Worm (Caenorhabditis elegans) whole organism, L2 larva: ENCODE results near the gene mec-12.

Experiments used
- C34F6.9 ChIP-seq: fragments of 150-350 bp; optimal IDR thresholded peaks from 2 replicates; lab custom pipeline; 2014; ENCODE audit warnings: missing biosample characterization, missing genetic modification characterization
- R02D3.7 ChIP-seq: fragments of 150-350 bp; optimal IDR thresholded peaks from 2 replicates; lab custom pipeline; 2014; ENCODE audit warnings: missing biosample characterization, missing genetic modification characterization
- Y55F3AM.14 ChIP-seq: fragments of 200-800 bp; sonication (Bioruptor generic); optimal IDR thresholded peaks from 2 replicates; lab custom pipeline; 2018; ENCODE audit warnings: mild to moderate bottlenecking, missing genetic modification characterization, missing compliant biosample characterization
- alr-1 ChIP-seq: fragments of 150-350 bp; optimal IDR thresholded peaks from 2 replicates; lab custom pipeline; 2014; ENCODE audit warnings: missing biosample characterization, missing genetic modification characterization
- ama-1 ChIP-seq: fragments of 150-350 bp; optimal IDR thresholded peaks from 2 replicates; lab custom pipeline; 2018; ENCODE audit warnings: inconsistent platforms
- blmp-1 ChIP-seq: sonication (generic microtip); optimal IDR thresholded peaks from 2 replicates; lab custom pipeline; 2017; ENCODE audit warnings: missing genetic modification characterization, mild to moderate bottlenecking, missing compliant biosample characterization, antibody characterized with exemption, moderate library complexity; ENCODE audit not compliant: insufficient read depth
- ceh-16 ChIP-seq: fragments of 150-350 bp; optimal IDR thresholded peaks from 2 replicates; lab custom pipeline; 2014; ENCODE audit warnings: missing biosample characterization, missing genetic modification characterization
- ceh-82 ChIP-seq: fragments of 150-350 bp; optimal IDR thresholded peaks from 2 replicates; lab custom pipeline; 2014; ENCODE audit warnings: missing biosample characterization, missing genetic modification characterization
- dmd-4 ChIP-seq: sonication (generic microtip); optimal IDR thresholded peaks from 2 replicates; lab custom pipeline; 2017; ENCODE audit warnings: missing biosample characterization, missing genetic modification characterization
- elt-1 ChIP-seq: fragments of 150-350 bp; optimal IDR thresholded peaks from 2 replicates; lab custom pipeline; 2014; ENCODE audit warnings: missing biosample characterization, missing genetic modification characterization
- elt-3 ChIP-seq: sonication (generic microtip); optimal IDR thresholded peaks from 2 replicates; lab custom pipeline; 2017; ENCODE audit warnings: missing biosample characterization, missing genetic modification characterization
- gmeb-1 ChIP-seq: fragments of 150-350 bp; optimal IDR thresholded peaks from 2 replicates; lab custom pipeline; 2014; ENCODE audit warnings: missing biosample characterization, missing genetic modification characterization
- lin-11 ChIP-seq: fragments of 150-350 bp; sonication (generic microtip); optimal IDR thresholded peaks from 2 replicates; lab custom pipeline; 2014; ENCODE audit warnings: missing biosample characterization, missing genetic modification characterization, inconsistent platforms, mixed read lengths
- lin-13 ChIP-seq: fragments of 150-350 bp; optimal IDR thresholded peaks from 2 replicates; lab custom pipeline; 2014; ENCODE audit warnings: missing biosample characterization, missing genetic modification reagents, missing genetic modification characterization
- mab-5 ChIP-seq: fragments of 150-350 bp; optimal IDR thresholded peaks from 2 replicates; lab custom pipeline; 2014; ENCODE audit warnings: missing biosample characterization, missing genetic modification characterization
- mbf-1 ChIP-seq: sonication (generic microtip); optimal IDR thresholded peaks from 2 replicates; lab custom pipeline; 2017; ENCODE audit warnings: missing biosample characterization, missing genetic modification characterization
- mdl-1 ChIP-seq, 2 experiments: fragments of 150-350 bp in 1 of 2; sonication (generic microtip) in 1 of 2; optimal IDR thresholded peaks; 2 replicates each; lab custom pipeline; 2017; ENCODE audit warnings: missing biosample characterization in 2 of 2, missing genetic modification characterization in 2 of 2
- nhr-11 ChIP-seq: fragments of 150-350 bp; optimal IDR thresholded peaks from 2 replicates; lab custom pipeline; 2014; ENCODE audit warnings: missing biosample characterization, missing genetic modification characterization
- nhr-12 ChIP-seq: fragments of 150-350 bp; optimal IDR thresholded peaks from 2 replicates; lab custom pipeline; 2014; ENCODE audit warnings: missing biosample characterization, missing genetic modification characterization
- nhr-23 ChIP-seq: fragments of 150-350 bp; optimal IDR thresholded peaks from 2 replicates; lab custom pipeline; 2014; ENCODE audit warnings: missing biosample characterization, missing genetic modification reagents, missing genetic modification characterization
- nhr-237 ChIP-seq: fragments of 150-350 bp; optimal IDR thresholded peaks from 2 replicates; lab custom pipeline; 2014; ENCODE audit warnings: missing biosample characterization, missing genetic modification characterization
- nhr-25 ChIP-seq: fragments of 150-350 bp; sonication (generic microtip); optimal IDR thresholded peaks from 3 replicates; lab custom pipeline; 2014; ENCODE audit warnings: missing biosample characterization, missing genetic modification characterization
- nhr-6 ChIP-seq: fragments of 150-350 bp; optimal IDR thresholded peaks from 2 replicates; lab custom pipeline; 2014; ENCODE audit warnings: missing biosample characterization, missing genetic modification characterization
- nhr-77 ChIP-seq: fragments of 150-350 bp; optimal IDR thresholded peaks from 2 replicates; lab custom pipeline; 2014; ENCODE audit warnings: missing biosample characterization, missing genetic modification characterization
- peb-1 ChIP-seq: fragments of 150-350 bp; optimal IDR thresholded peaks from 2 replicates; lab custom pipeline; 2014; ENCODE audit warnings: missing biosample characterization, missing genetic modification characterization
- sem-4 ChIP-seq: fragments of 150-350 bp; optimal IDR thresholded peaks from 2 replicates; lab custom pipeline; 2014; ENCODE audit warnings: missing biosample characterization, missing genetic modification reagents, missing genetic modification characterization
- skn-1 ChIP-seq: sonication (generic microtip); optimal IDR thresholded peaks from 2 replicates; lab custom pipeline; 2017; ENCODE audit warnings: missing biosample characterization, missing genetic modification characterization
- sma-3 ChIP-seq: sonication (generic microtip); optimal IDR thresholded peaks from 2 replicates; lab custom pipeline; 2016; ENCODE audit warnings: missing genetic modification reagents, missing genetic modification characterization, missing compliant biosample characterization
- sma-9 ChIP-seq, 2 experiments: fragments of 150-350 bp in 1 of 2; sonication (generic microtip) in 1 of 2; optimal IDR thresholded peaks; 2 replicates each; lab custom pipeline; 2014 to 2016; ENCODE audit warnings: missing genetic modification characterization in 2 of 2, mild to moderate bottlenecking in 1 of 2, missing biosample characterization in 1 of 2, missing compliant biosample characterization in 1 of 2, missing genetic modification reagents in 1 of 2, moderate library complexity in 1 of 2
- snpc-4 ChIP-seq: fragments of 150-350 bp; optimal IDR thresholded peaks from 2 replicates; lab custom pipeline; 2014; ENCODE audit warnings: missing biosample characterization, missing genetic modification characterization
- unc-39 ChIP-seq: fragments of 150-350 bp; optimal IDR thresholded peaks from 2 replicates; lab custom pipeline; 2014; ENCODE audit warnings: missing biosample characterization, missing genetic modification characterization
- unc-62 ChIP-seq: fragments of 150-350 bp; optimal IDR thresholded peaks from 2 replicates; lab custom pipeline; 2014; ENCODE audit warnings: missing biosample characterization, missing genetic modification reagents, missing genetic modification characterization
- zag-1 ChIP-seq: fragments of 150-350 bp; optimal IDR thresholded peaks from 2 replicates; lab custom pipeline; 2014; ENCODE audit warnings: missing biosample characterization, missing genetic modification characterization
- ztf-1 ChIP-seq: fragments of 200-800 bp; sonication (Bioruptor generic); conservative IDR thresholded peaks from 2 replicates; pipeline ENCODE4 v1.3.6; 2022; ENCODE audit warnings: missing genetic modification characterization, missing compliant biosample characterization
- ztf-11 ChIP-seq: sonication (generic microtip); optimal IDR thresholded peaks from 2 replicates; lab custom pipeline; 2017; ENCODE audit warnings: missing biosample characterization, missing genetic modification characterization
- ztf-4 ChIP-seq: fragments of 150-350 bp; optimal IDR thresholded peaks from 2 replicates; lab custom pipeline; 2014; ENCODE audit warnings: missing biosample characterization, missing genetic modification characterization

The mec-12 gene

ce11 chrIII:3185980-3186379 lies 46.9 kb upstream of the mec-12 start, which contains the start of gene mks-1:
mks-1 (plus strand) TSS chrIII:3186280.
- TF ChIP-seq zag-1 (no peak), sma-9 (GFP tag; optimal IDR thresholded peaks at IDR 0.05; lab: Kevin White, UChicago) (no peak), sma-9 (tag; optimal IDR thresholded peaks at IDR 0.05; lab: Kevin White, UChicago) (no peak), nhr-12 (tag; lab: Kevin White, UChicago) (no peak), ama-1 (no peak), C34F6.9 (no peak), ztf-4 (tag; lab: Kevin White, UChicago) (no peak), sem-4 (tag; lab: Kevin White, UChicago) (no peak), alr-1 (no peak), elt-3 (tag; lab: Kevin White, UChicago) (no peak), mdl-1 (tag; optimal IDR thresholded peaks at IDR 0.05; lab: Kevin White, UChicago) (no peak), peb-1 (tag; lab: Kevin White, UChicago) (no peak), ceh-16 (tag; lab: Kevin White, UChicago) (no peak), nhr-6 (tag; lab: Kevin White, UChicago) (no peak), gmeb-1 (tag; lab: Kevin White, UChicago) (no peak), unc-39 (no peak), R02D3.7 (no peak), sma-3 (GFP tag; lab: Kevin White, UChicago) (no peak)

ce11 chrIII:3185232-3185631 lies 46.2 kb upstream of the mec-12 start:
- TF ChIP-seq unc-62 (GFP tag; lab: Kevin White, UChicago) (no peak), Y55F3AM.14 (GFP tag; lab: Kevin White, UChicago) (no peak), ceh-16 (tag; lab: Kevin White, UChicago) (no peak), nhr-237 (no peak), lin-11 (tag; lab: Kevin White, UChicago) (no peak), sma-9 (GFP tag; optimal IDR thresholded peaks at IDR 0.05; lab: Kevin White, UChicago) (no peak), sma-9 (tag; optimal IDR thresholded peaks at IDR 0.05; lab: Kevin White, UChicago) (no peak), nhr-25 (no peak), nhr-11 (tag; lab: Kevin White, UChicago) (no peak), snpc-4 (tag; lab: Kevin White, UChicago) (no peak), mbf-1 (tag; lab: Kevin White, UChicago) (no peak)

ce11 chrIII:3183377-3183776 lies 44.3 kb upstream of the mec-12 start, which contains the start of gene lmtr-5:
lmtr-5 (plus strand) TSS chrIII:3183677.
- TF ChIP-seq mab-5 = no peak
- TF ChIP-seq sma-9 (GFP tag; optimal IDR thresholded peaks at IDR 0.05; lab: Kevin White, UChicago) = no peak
- TF ChIP-seq sma-9 (tag; optimal IDR thresholded peaks at IDR 0.05; lab: Kevin White, UChicago) = no peak
- TF ChIP-seq lin-13 (GFP tag; lab: Kevin White, UChicago) = no peak
- TF ChIP-seq ztf-11 (tag; lab: Kevin White, UChicago) = no peak
- no peak for TF ChIP-seq nhr-23 (tag; lab: Kevin White, UChicago)
- TF ChIP-seq elt-3 (tag; lab: Kevin White, UChicago) = no peak
- TF ChIP-seq dmd-4 = no peak
- TF ChIP-seq zag-1 = no peak
- TF ChIP-seq nhr-6 (tag; lab: Kevin White, UChicago) = no peak
- no peak for TF ChIP-seq sem-4 (tag; lab: Kevin White, UChicago)
- TF ChIP-seq ztf-1 (GFP tag; lab: Robert Waterston, UW) = no peak
- TF ChIP-seq unc-62 (GFP tag; lab: Kevin White, UChicago) = no peak
- no peak for TF ChIP-seq ceh-16 (tag; lab: Kevin White, UChicago)
- no peak for TF ChIP-seq lin-11 (tag; lab: Kevin White, UChicago)
- TF ChIP-seq skn-1 (tag; lab: Kevin White, UChicago) = no peak

ce11 chrIII:3179855-3180254 lies 40.8 kb upstream of the mec-12 start:
- TF ChIP-seq unc-62 (GFP tag; lab: Kevin White, UChicago) (no peak), R02D3.7 (no peak), sma-3 (GFP tag; lab: Kevin White, UChicago) (no peak), mdl-1 (tag; optimal IDR thresholded peaks at IDR 0.05; lab: Kevin White, UChicago) (no peak), mbf-1 (tag; lab: Kevin White, UChicago) (no peak), ceh-82 (tag; lab: Kevin White, UChicago) (no peak), nhr-77 (tag; lab: Kevin White, UChicago) (no peak), snpc-4 (tag; lab: Kevin White, UChicago) (no peak), lin-11 (tag; lab: Kevin White, UChicago) (no peak), dmd-4 (no peak)

- no peak for TF ChIP-seq ztf-4 (tag; lab: Kevin White, UChicago)
- no peak for TF ChIP-seq Y55F3AM.14 (GFP tag; lab: Kevin White, UChicago)
- TF ChIP-seq ceh-16 (tag; lab: Kevin White, UChicago) = no peak
- TF ChIP-seq mab-5 = no peak
- no peak for TF ChIP-seq skn-1 (tag; lab: Kevin White, UChicago)
- TF ChIP-seq nhr-77 (tag; lab: Kevin White, UChicago) = no peak
- TF ChIP-seq blmp-1 (tag; lab: Kevin White, UChicago) = no peak
- TF ChIP-seq sem-4 (tag; lab: Kevin White, UChicago) = no peak
- no peak for TF ChIP-seq elt-1 (tag; lab: Kevin White, UChicago)
- TF ChIP-seq dmd-4 = no peak
Measured at ce11 chrIII:3176775-3177174, 37.7 kb upstream of the mec-12 start.
